Worm (Caenorhabditis elegans) whole organism, L4 larva: ENCODE results near the gene thn-1.
A peak's percentile ranks its signal among the peaks of the same experiment; 100 is the strongest.

ENCODE experiments used
- F44E2.7 ChIP-seq: fragments of 200-800 bp; sonication (Bioruptor generic); IDR thresholded peaks from 2 replicates; pipeline ENCODE4 v2.1.2; 2022; ENCODE audit warnings: missing genetic modification characterization, missing compliant biosample characterization
- Y48G9A.11 ChIP-seq: fragments of 200-800 bp; sonication (Bioruptor generic); IDR thresholded peaks from 2 replicates; pipeline ENCODE4 v1.3.6; 2022; ENCODE audit warnings: missing genetic modification reagents, missing genetic modification characterization, missing compliant biosample characterization
- ZK337.2 ChIP-seq: fragments of 200-800 bp; sonication (Bioruptor generic); IDR thresholded peaks from 2 replicates; pipeline ENCODE4 v1.3.6; 2022; ENCODE audit warnings: missing genetic modification reagents, missing genetic modification characterization, missing compliant biosample characterization
- ZK546.5 ChIP-seq, 2 experiments: sonication (generic microtip); optimal IDR thresholded peaks; 2 replicates each; lab custom pipeline; 2017; ENCODE audit warnings: missing biosample characterization in 2 of 2, missing genetic modification characterization in 2 of 2
- aha-1 ChIP-seq: fragments of 150-350 bp; peaks from one replicate; lab custom pipeline; 2014; ENCODE audit warnings: missing biosample characterization, missing genetic modification characterization
- ceh-28 ChIP-seq: fragments of 150-350 bp; optimal IDR thresholded peaks from 2 replicates; lab custom pipeline; 2014; ENCODE audit warnings: missing biosample characterization, missing genetic modification reagents, missing genetic modification characterization
- ceh-44 ChIP-seq: fragments of 200-800 bp; sonication (Bioruptor generic); IDR thresholded peaks from 2 replicates; pipeline ENCODE4 v1.3.6; 2022; ENCODE audit warnings: missing genetic modification reagents, missing genetic modification characterization, missing compliant biosample characterization
- ceh-82 ChIP-seq: sonication (generic microtip); optimal IDR thresholded peaks from 2 replicates; lab custom pipeline; 2017; ENCODE audit warnings: missing biosample characterization, missing genetic modification characterization
- cey-2 ChIP-seq: sonication (generic microtip); optimal IDR thresholded peaks from 3 replicates; lab custom pipeline; 2017; ENCODE audit warnings: missing genetic modification characterization, mild to moderate bottlenecking, missing compliant biosample characterization, antibody characterized with exemption, borderline replicate concordance; ENCODE audit not compliant: insufficient read depth
- ctbp-1 ChIP-seq: fragments of 200-800 bp; sonication (Bioruptor generic); IDR thresholded peaks from 2 replicates; pipeline ENCODE4 v1.3.6; 2022; ENCODE audit warnings: missing genetic modification reagents, missing genetic modification characterization, missing compliant biosample characterization
- daf-12 ChIP-seq: fragments of 150-350 bp; optimal IDR thresholded peaks from 2 replicates; lab custom pipeline; 2014; ENCODE audit warnings: missing biosample characterization, missing genetic modification reagents, missing genetic modification characterization
- dmd-6 ChIP-seq: fragments of 200-800 bp; sonication (Bioruptor generic); IDR thresholded peaks from 2 replicates; pipeline ENCODE4 v1.3.6; 2022; ENCODE audit warnings: missing genetic modification reagents, missing genetic modification characterization, missing compliant biosample characterization
- dmd-8 ChIP-seq: fragments of 200-800 bp; sonication (Bioruptor generic); IDR thresholded peaks from 2 replicates; pipeline ENCODE4 v1.3.6; 2022; ENCODE audit warnings: missing genetic modification characterization, missing compliant biosample characterization
- dpl-1 ChIP-seq: fragments of 150-350 bp; optimal IDR thresholded peaks from 2 replicates; lab custom pipeline; 2014; ENCODE audit warnings: missing biosample characterization, missing genetic modification reagents, missing genetic modification characterization
- egl-27 ChIP-seq: sonication (generic microtip); optimal IDR thresholded peaks from 3 replicates; lab custom pipeline; 2017; ENCODE audit warnings: missing biosample characterization, missing genetic modification reagents, missing genetic modification characterization
- egl-43 ChIP-seq: fragments of 200-800 bp; sonication (Bioruptor generic); IDR thresholded peaks from 2 replicates; pipeline ENCODE4 v1.3.6; 2022; ENCODE audit warnings: missing genetic modification reagents, missing genetic modification characterization, missing compliant biosample characterization
- fkh-10 ChIP-seq: fragments of 150-350 bp; optimal IDR thresholded peaks from 2 replicates; lab custom pipeline; 2014; ENCODE audit warnings: missing biosample characterization, missing genetic modification reagents, missing genetic modification characterization
- hif-1 ChIP-seq, 2 experiments: sonication (generic microtip); optimal IDR thresholded peaks; 2 replicates each; lab custom pipeline; 2016 to 2017; ENCODE audit warnings: missing compliant biosample characterization in 2 of 2, missing genetic modification characterization in 2 of 2, missing genetic modification reagents in 2 of 2, missing genotype in 2 of 2, mild to moderate bottlenecking in 1 of 2
- hlh-11 ChIP-seq: fragments of 200-800 bp; sonication (Bioruptor generic); optimal IDR thresholded peaks from 2 replicates; lab custom pipeline; 2018; ENCODE audit warnings: mild to moderate bottlenecking, missing genetic modification characterization, missing compliant biosample characterization
- lin-15B ChIP-seq: fragments of 150-350 bp; sonication (generic microtip); optimal IDR thresholded peaks from 3 replicates; lab custom pipeline; 2014; ENCODE audit warnings: missing biosample characterization, missing genetic modification characterization
- lin-38 ChIP-seq: fragments of 200-800 bp; sonication (Bioruptor generic); IDR thresholded peaks from 2 replicates; pipeline ENCODE4 v1.3.6; 2022; ENCODE audit warnings: missing genetic modification reagents, missing genetic modification characterization, missing compliant biosample characterization
- lsy-2 ChIP-seq, 2 experiments: fragments of 150-350 bp in 1 of 2; sonication (generic microtip) in 1 of 2; optimal IDR thresholded peaks; 2 replicates each; lab custom pipeline; 2014 to 2017; ENCODE audit warnings: missing biosample characterization in 2 of 2, missing genetic modification characterization in 2 of 2
- madf-5 ChIP-seq, 2 experiments: fragments of 200-800 bp; sonication (Bioruptor generic); IDR thresholded peaks; 2 replicates each; pipeline ENCODE4 v1.3.6; 2022; ENCODE audit warnings: missing compliant biosample characterization in 2 of 2, missing genetic modification characterization in 2 of 2
- madf-9 ChIP-seq: fragments of 200-800 bp; sonication (Bioruptor generic); conservative IDR thresholded peaks from 2 replicates; pipeline ENCODE4 v1.3.6; 2022; ENCODE audit warnings: missing genetic modification reagents, missing genetic modification characterization, missing compliant biosample characterization
- mep-1 ChIP-seq: fragments of 150-350 bp; sonication (generic microtip); optimal IDR thresholded peaks from 3 replicates; lab custom pipeline; 2014; ENCODE audit warnings: missing biosample characterization, missing genetic modification characterization
- mes-2 ChIP-seq: sonication (generic microtip); optimal IDR thresholded peaks from 2 replicates; lab custom pipeline; 2016; ENCODE audit warnings: missing genotype, mild to moderate bottlenecking, missing genetic modification characterization, missing compliant biosample characterization; ENCODE audit not compliant: poor library complexity, severe bottlenecking
- nhr-237 ChIP-seq: sonication (generic microtip); optimal IDR thresholded peaks from 2 replicates; lab custom pipeline; 2017; ENCODE audit warnings: missing biosample characterization, missing genetic modification characterization
- nhr-25 ChIP-seq: sonication (generic microtip); optimal IDR thresholded peaks from 2 replicates; lab custom pipeline; 2017; ENCODE audit warnings: missing genetic modification characterization, mild to moderate bottlenecking, missing compliant biosample characterization, antibody characterized with exemption, moderate library complexity, borderline replicate concordance; ENCODE audit not compliant: insufficient read depth
- nhr-28 ChIP-seq: fragments of 150-350 bp; optimal IDR thresholded peaks from 2 replicates; lab custom pipeline; 2014; ENCODE audit warnings: missing biosample characterization, missing genetic modification characterization
- nhr-77 ChIP-seq: fragments of 150-350 bp; optimal IDR thresholded peaks from 2 replicates; lab custom pipeline; 2014; ENCODE audit warnings: missing biosample characterization, missing genetic modification characterization
- pha-4 ChIP-seq, 2 experiments: fragments of 150-350 bp in 1 of 2; fragments of 200-800 bp in 1 of 2; sonication (Bioruptor generic) in 1 of 2; IDR thresholded peaks in 1 of 2; optimal IDR thresholded peaks in 1 of 2; 2 replicates each; pipeline versions ENCODE4 v1.3.6 to Lab custom; 2014 to 2022; ENCODE audit warnings: missing genetic modification characterization in 2 of 2, missing genetic modification reagents in 2 of 2, missing biosample characterization in 1 of 2, missing compliant biosample characterization in 1 of 2
- sdz-12 ChIP-seq: fragments of 200-800 bp; sonication (Bioruptor generic); optimal IDR thresholded peaks from 2 replicates; lab custom pipeline; 2018; ENCODE audit warnings: mild to moderate bottlenecking, missing genetic modification characterization, missing compliant biosample characterization
- skn-1 ChIP-seq: fragments of 150-350 bp; optimal IDR thresholded peaks from 2 replicates; lab custom pipeline; 2014; ENCODE audit warnings: missing biosample characterization, missing genetic modification characterization
- snpc-4 ChIP-seq: fragments of 150-350 bp; optimal IDR thresholded peaks from 2 replicates; lab custom pipeline; 2014; ENCODE audit warnings: missing biosample characterization, missing genetic modification characterization
- spr-1 ChIP-seq: sonication (generic microtip); optimal IDR thresholded peaks from 2 replicates; lab custom pipeline; 2016; ENCODE audit warnings: mild to moderate bottlenecking, missing genetic modification characterization, missing compliant biosample characterization
- spr-3 ChIP-seq: fragments of 200-800 bp; sonication (Bioruptor generic); optimal IDR thresholded peaks from 2 replicates; lab custom pipeline; 2018; ENCODE audit warnings: mild to moderate bottlenecking, missing genetic modification characterization, missing compliant biosample characterization
- unc-62 ChIP-seq, 3 experiments: fragments of 150-350 bp in 1 of 3; sonication (generic microtip); optimal IDR thresholded peaks in 2 of 3; peaks in 1 of 3; 1 replicate in 1 of 3; 2 replicates in 2 of 3; lab custom pipeline; 2014 to 2017; ENCODE audit warnings: missing biosample characterization in 3 of 3, missing genetic modification characterization in 3 of 3, missing genetic modification reagents in 3 of 3, missing genotype in 1 of 3
- zfp-3 ChIP-seq: fragments of 200-800 bp; sonication (Bioruptor generic); conservative IDR thresholded peaks from 2 replicates; pipeline ENCODE4 v1.3.6; 2022; ENCODE audit warnings: missing genetic modification reagents, missing genetic modification characterization, missing compliant biosample characterization
- zip-11 ChIP-seq: fragments of 200-800 bp; sonication (Bioruptor generic); IDR thresholded peaks from 2 replicates; pipeline ENCODE4 v1.3.6; 2022; ENCODE audit warnings: missing genetic modification characterization, missing compliant biosample characterization
- ztf-7 ChIP-seq: fragments of 150-350 bp; optimal IDR thresholded peaks from 2 replicates; lab custom pipeline; 2014; ENCODE audit warnings: missing biosample characterization, missing genetic modification characterization

Gene thn-1

ce11 chrIV:12417536-12418195 is 37.8 kb downstream of the thn-1 start, which contains the start of gene F08G5.3 (continued):
- TF ChIP-seq nhr-77 (tag; lab: Kevin White, UChicago) (peak; percentile 32), ceh-28 (tag; lab: Kevin White, UChicago) (no peak), F44E2.7 (GFP tag; lab: Robert Waterston, UW) (no peak), ctbp-1 (GFP tag; lab: Robert Waterston, UW) (peak; percentile 76), zip-11 (GFP tag; lab: Robert Waterston, UW) (no peak), ZK337.2 (GFP tag; lab: Robert Waterston, UW) (peak; percentile 73), ceh-44 (GFP tag; lab: Robert Waterston, UW) (0 out of 2 replicates have a peak, but pooled peaks have one; percentile 43), zfp-3 (GFP tag; lab: Robert Waterston, UW) (peak; percentile 81), sdz-12 (GFP tag; lab: Kevin White, UChicago) (no peak), nhr-237 (tag; lab: Kevin White, UChicago) (no peak), egl-43 (GFP tag; lab: Robert Waterston, UW) (peak; percentile 91), hlh-11 (tag; lab: Kevin White, UChicago) (peak; percentile 59), mes-2 (tag; lab: Kevin White, UChicago) (peak; percentile 73), madf-5 (GFP tag; IDR thresholded peaks at IDR 0.05; lab: Robert Waterston, UW) (peak in 1 of 2 experiments; percentile 66; a peak in 1 of 4 replicates), lin-15B (tag; lab: Kevin White, UChicago) (no peak), dpl-1 (GFP tag; lab: Kevin White, UChicago) (no peak), hif-1 (tag; optimal IDR thresholded peaks at IDR 0.05; lab: Kevin White, UChicago) (peak in 1 of 2 experiments; percentile 33), dmd-8 (GFP tag; lab: Robert Waterston, UW) (peak; percentile 82), spr-1 (tag; lab: Kevin White, UChicago) (no peak), snpc-4 (tag; lab: Kevin White, UChicago) (no peak), Y48G9A.11 (peak; percentile 86), ZK546.5 (tag; optimal IDR thresholded peaks at IDR 0.05; lab: Kevin White, UChicago) (no peak), lsy-2 (tag; optimal IDR thresholded peaks at IDR 0.05; lab: Kevin White, UChicago) (peak in 1 of 2 experiments; percentile 58), egl-27 (tag; lab: Kevin White, UChicago) (no peak), pha-4 (GFP tag; IDR thresholded peaks at IDR 0.05; lab: Robert Waterston, UW) (peak; percentile 91), pha-4 (tag; optimal IDR thresholded peaks at IDR 0.05; lab: Kevin White, UChicago) (no peak), ztf-7 (tag; lab: Kevin White, UChicago) (peak; percentile 78), skn-1 (tag; lab: Kevin White, UChicago) (no peak), lin-38 (GFP tag; lab: Robert Waterston, UW) (peak; percentile 82), spr-3 (GFP tag; lab: Kevin White, UChicago) (peak; percentile 53), aha-1 (no peak), dmd-6 (GFP tag; lab: Robert Waterston, UW) (peak; percentile 46), nhr-28 (tag; lab: Kevin White, UChicago) (peak; percentile 15), daf-12 (tag; lab: Kevin White, UChicago) (no peak), cey-2 (tag; lab: Kevin White, UChicago) (no peak), madf-9 (GFP tag; lab: Robert Waterston, UW) (no peak), ceh-82 (tag; lab: Kevin White, UChicago) (no peak), nhr-25 (tag; lab: Kevin White, UChicago) (no peak)
- TF ChIP-seq, all 104 proteins: peak for 54

- TF ChIP-seq mep-1 (tag; lab: Kevin White, UChicago) (peak; percentile 14), fkh-10 (GFP tag; lab: Kevin White, UChicago) (peak; percentile 54), unc-62 (GFP tag; optimal IDR thresholded peaks at IDR 0.05 in 1 of 2; lab: Kevin White, UChicago) (no peak), unc-62 (tag; optimal IDR thresholded peaks at IDR 0.05; lab: Kevin White, UChicago) (no peak)
Measured at ce11 chrIV:12419291-12419690, 39.4 kb downstream of the thn-1 start.
